Fruit fly (Drosophila melanogaster) whole organism, embryonic: ENCODE measurements around the gene org-1.

Source experiments
- Abd-B ChIP-seq: fragments of 200-800 bp; sonication (Bioruptor generic); optimal IDR thresholded peaks from 2 replicates; lab custom pipeline; 2018; ENCODE audit warnings: missing biosample characterization, mild to moderate bottlenecking, missing genetic modification characterization, moderate library complexity
- Atf3 ChIP-seq: fragments of 200-800 bp; sonication (Bioruptor generic); optimal IDR thresholded peaks from 3 replicates; lab custom pipeline; 2016; ENCODE audit warnings: missing biosample characterization, missing genetic modification characterization
- CG10209 ChIP-seq: fragments of 200-800 bp; sonication (Bioruptor generic); optimal IDR thresholded peaks from 3 replicates; lab custom pipeline; 2017; ENCODE audit warnings: missing biosample characterization, mild to moderate bottlenecking, missing genetic modification characterization, missing genetic modification reagents
- CG10366 ChIP-seq: fragments of 200-800 bp; sonication (Bioruptor generic); IDR thresholded peaks from 2 replicates; pipeline ENCODE4 v1.3.6; 2022; ENCODE audit warnings: missing biosample characterization, missing genetic modification characterization
- CG10979 ChIP-seq: fragments of 200-800 bp; sonication (Bioruptor generic); optimal IDR thresholded peaks from 2 replicates; lab custom pipeline; 2018; ENCODE audit warnings: missing biosample characterization, mild to moderate bottlenecking, missing genetic modification characterization, moderate library complexity
- CG11456 ChIP-seq: fragments of 200-800 bp; sonication (Bioruptor generic); IDR thresholded peaks from 3 replicates; pipeline ENCODE4 v1.3.6; 2022; ENCODE audit warnings: missing biosample characterization, missing genetic modification characterization
- CG11696 ChIP-seq: fragments of 200-800 bp; sonication (Bioruptor generic); IDR thresholded peaks from 2 replicates; pipeline ENCODE4 v1.3.6; 2022; ENCODE audit warnings: missing biosample characterization, missing genetic modification characterization
- CG12071 ChIP-seq: fragments of 200-800 bp; sonication (Bioruptor generic); optimal IDR thresholded peaks from 3 replicates; lab custom pipeline; 2018; ENCODE audit warnings: missing biosample characterization, mild to moderate bottlenecking, missing genetic modification characterization
- CG12299 ChIP-seq: fragments of 200-800 bp; sonication (Bioruptor generic); optimal IDR thresholded peaks from 2 replicates; lab custom pipeline; 2018; ENCODE audit warnings: missing biosample characterization, mild to moderate bottlenecking, missing genetic modification characterization
- CG12769 ChIP-seq: fragments of 200-800 bp; sonication (Bioruptor generic); optimal IDR thresholded peaks from 2 replicates; lab custom pipeline; 2019; ENCODE audit warnings: missing biosample characterization, mild to moderate bottlenecking, missing genetic modification characterization, moderate library complexity
- CG17568 ChIP-seq: fragments of 200-800 bp; sonication (Bioruptor generic); optimal IDR thresholded peaks from 2 replicates; lab custom pipeline; 2018; ENCODE audit warnings: missing biosample characterization, mild to moderate bottlenecking, missing genetic modification characterization, moderate library complexity
- CG2678 ChIP-seq: fragments of 200-800 bp; sonication (Bioruptor generic); optimal IDR thresholded peaks from 3 replicates; lab custom pipeline; 2019; ENCODE audit warnings: missing biosample characterization, mild to moderate bottlenecking, missing genetic modification characterization, moderate library complexity
- CG32532 ChIP-seq: fragments of 200-800 bp; sonication (Bioruptor generic); IDR thresholded peaks from 2 replicates; pipeline ENCODE4 v1.3.6; 2022; ENCODE audit warnings: missing biosample characterization, missing genetic modification characterization
- CG3847 ChIP-seq: fragments of 200-800 bp; sonication (Bioruptor generic); IDR thresholded peaks from 2 replicates; pipeline ENCODE4 v1.3.6; 2022; ENCODE audit warnings: missing biosample characterization, missing genetic modification characterization
- CG7357 ChIP-seq: fragments of 200-800 bp; sonication (Bioruptor generic); IDR thresholded peaks from 3 replicates; pipeline ENCODE4 v1.3.6; 2022; ENCODE audit warnings: missing biosample characterization, missing genetic modification characterization
- CG7786 ChIP-seq: fragments of 200-800 bp; sonication (Bioruptor generic); optimal IDR thresholded peaks from 2 replicates; lab custom pipeline; 2016; ENCODE audit warnings: missing biosample characterization, missing genetic modification characterization
- CG7839 ChIP-seq: fragments of 200-800 bp; sonication (Bioruptor generic); optimal IDR thresholded peaks from 3 replicates; lab custom pipeline; 2018; ENCODE audit warnings: missing biosample characterization, mild to moderate bottlenecking, missing genetic modification characterization, moderate library complexity
- CG8089 ChIP-seq: fragments of 200-800 bp; sonication (Bioruptor generic); optimal IDR thresholded peaks from 3 replicates; lab custom pipeline; 2016; ENCODE audit warnings: missing biosample characterization, missing genetic modification characterization
- Dip2 ChIP-seq: fragments of 200-800 bp; sonication (Bioruptor generic); IDR thresholded peaks from 2 replicates; pipeline ENCODE4 v1.3.6; 2022; ENCODE audit warnings: missing biosample characterization, missing genetic modification characterization
- Fer3 ChIP-seq: fragments of 200-800 bp; sonication (Bioruptor generic); optimal IDR thresholded peaks from 2 replicates; lab custom pipeline; 2018; ENCODE audit warnings: missing biosample characterization, mild to moderate bottlenecking, missing genetic modification characterization, moderate library complexity
- HLH3B ChIP-seq: fragments of 200-800 bp; sonication (Bioruptor generic); IDR thresholded peaks from 2 replicates; pipeline ENCODE4 v1.3.6; 2022; ENCODE audit warnings: missing biosample characterization, missing genetic modification characterization
- Med ChIP-seq: fragments of 200-800 bp; sonication (Bioruptor generic); peaks from one replicate; lab custom pipeline; 2016; ENCODE audit warnings: missing biosample characterization, missing genetic modification characterization, mild to moderate bottlenecking, inconsistent platforms, moderate library complexity
- NFAT ChIP-seq: fragments of 200-800 bp; sonication (Bioruptor generic); IDR thresholded peaks from 2 replicates; pipeline ENCODE4 v1.3.6; 2022; ENCODE audit warnings: missing biosample characterization, missing genetic modification characterization
- Oli ChIP-seq: fragments of 200-800 bp; sonication (Bioruptor generic); optimal IDR thresholded peaks from 2 replicates; lab custom pipeline; 2018; ENCODE audit warnings: missing biosample characterization, mild to moderate bottlenecking, missing genetic modification characterization, moderate library complexity
- PHDP ChIP-seq: fragments of 200-800 bp; sonication (Bioruptor generic); optimal IDR thresholded peaks from 3 replicates; lab custom pipeline; 2018; ENCODE audit warnings: missing biosample characterization, mild to moderate bottlenecking, missing genetic modification characterization, moderate library complexity
- Pdp1 ChIP-seq, 2 experiments: fragments of 200-800 bp; sonication (Bioruptor generic); optimal IDR thresholded peaks; 3 replicates each; lab custom pipeline; 2016; ENCODE audit warnings: missing biosample characterization in 2 of 2, missing genetic modification characterization in 2 of 2, mild to moderate bottlenecking in 1 of 2, moderate library complexity in 1 of 2
- Ptx1 ChIP-seq: fragments of 200-800 bp; sonication (Bioruptor generic); IDR thresholded peaks from 2 replicates; pipeline ENCODE4 v1.3.6; 2022; ENCODE audit warnings: missing biosample characterization, missing genetic modification characterization
- Sox100B ChIP-seq: fragments of 200-800 bp; sonication (Bioruptor generic); optimal IDR thresholded peaks from 3 replicates; lab custom pipeline; 2018; ENCODE audit warnings: missing biosample characterization, mild to moderate bottlenecking, missing genetic modification characterization
- Vsx1 ChIP-seq: fragments of 200-800 bp; sonication (Bioruptor generic); optimal IDR thresholded peaks from 2 replicates; lab custom pipeline; 2017; ENCODE audit warnings: missing biosample characterization, mild to moderate bottlenecking, missing genetic modification characterization, missing genetic modification reagents
- ara ChIP-seq: fragments of 200-800 bp; sonication (Bioruptor generic); IDR thresholded peaks from 2 replicates; pipeline ENCODE4 v1.3.6; 2022; ENCODE audit warnings: missing biosample characterization, missing genetic modification characterization
- bowl ChIP-seq: fragments of 200-800 bp; sonication (Bioruptor generic); IDR thresholded peaks from 2 replicates; pipeline ENCODE4 v1.3.6; 2022; ENCODE audit warnings: missing biosample characterization, missing genetic modification characterization
- caup ChIP-seq: fragments of 200-800 bp; sonication (Bioruptor generic); optimal IDR thresholded peaks from 3 replicates; lab custom pipeline; 2017; ENCODE audit warnings: missing biosample characterization, mild to moderate bottlenecking, missing genetic modification characterization, moderate library complexity; ENCODE audit not compliant: severe bottlenecking
- chif ChIP-seq, 2 experiments: fragments of 200-800 bp; sonication (Bioruptor generic); optimal IDR thresholded peaks; 3 replicates each; lab custom pipeline; 2016; ENCODE audit warnings: missing biosample characterization in 2 of 2, missing genetic modification characterization in 2 of 2
- chinmo ChIP-seq: fragments of 200-800 bp; sonication (Bioruptor generic); IDR thresholded peaks from 4 replicates; pipeline ENCODE4 v1.3.6; 2022; ENCODE audit warnings: missing biosample characterization, missing genetic modification characterization; ENCODE audit not compliant: partially characterized antibody
- dysf ChIP-seq: fragments of 200-800 bp; sonication (Bioruptor generic); IDR thresholded peaks from 3 replicates; pipeline ENCODE4 v1.3.6; 2022; ENCODE audit warnings: missing biosample characterization, missing genetic modification characterization
- fd3F ChIP-seq: fragments of 200-800 bp; sonication (Bioruptor generic); optimal IDR thresholded peaks from 2 replicates; lab custom pipeline; 2018; ENCODE audit warnings: missing biosample characterization, mild to moderate bottlenecking, missing genetic modification characterization, moderate library complexity
- fd96Cb ChIP-seq: fragments of 200-800 bp; sonication (Bioruptor generic); optimal IDR thresholded peaks from 2 replicates; lab custom pipeline; 2018; ENCODE audit warnings: missing biosample characterization, mild to moderate bottlenecking, missing genetic modification characterization, moderate library complexity
- gem ChIP-seq: fragments of 200-800 bp; sonication (Bioruptor generic); optimal IDR thresholded peaks from 2 replicates; lab custom pipeline; 2019; ENCODE audit warnings: missing biosample characterization, mild to moderate bottlenecking, missing genetic modification characterization, moderate library complexity
- hkb ChIP-seq, 2 experiments: fragments of 200-800 bp in 1 of 2; fragments of >200 bp in 1 of 2; sonication (Bioruptor generic) in 1 of 2; IDR thresholded peaks in 1 of 2; optimal IDR thresholded peaks in 1 of 2; 2 replicates each; pipeline versions ENCODE4 v1.3.6 to Lab custom; 2017 to 2022; ENCODE audit warnings: missing biosample characterization in 1 of 2, missing genetic modification characterization in 1 of 2
- lab ChIP-seq: fragments of 200-800 bp; sonication (Bioruptor generic); optimal IDR thresholded peaks from 3 replicates; lab custom pipeline; 2017; ENCODE audit warnings: missing biosample characterization, missing genetic modification characterization, mild to moderate bottlenecking, moderate library complexity, missing genetic modification reagents
- lilli ChIP-seq: fragments of 200-800 bp; sonication (Bioruptor generic); optimal IDR thresholded peaks from 3 replicates; lab custom pipeline; 2016; ENCODE audit warnings: missing biosample characterization, missing genetic modification characterization
- seq ChIP-seq: fragments of 200-800 bp; sonication (Bioruptor generic); IDR thresholded peaks from 2 replicates; pipeline ENCODE4 v1.3.6; 2022; ENCODE audit warnings: missing biosample characterization, missing genetic modification characterization
- sima ChIP-seq: fragments of 200-800 bp; sonication (Bioruptor generic); optimal IDR thresholded peaks from 2 replicates; lab custom pipeline; 2016; ENCODE audit warnings: missing biosample characterization, missing genetic modification characterization
- slbo ChIP-seq: fragments of 200-800 bp; sonication (Bioruptor generic); IDR thresholded peaks from 2 replicates; pipeline ENCODE4 v1.3.6; 2022; ENCODE audit warnings: missing biosample characterization, missing genetic modification characterization
- sr ChIP-seq: fragments of 200-800 bp; sonication (Bioruptor generic); IDR thresholded peaks from 3 replicates; pipeline ENCODE4 v1.3.6; 2022; ENCODE audit warnings: missing biosample characterization, missing genetic modification characterization
- tgo ChIP-seq: fragments of 200-800 bp; sonication (Bioruptor generic); IDR thresholded peaks from 3 replicates; pipeline ENCODE4 v1.3.6; 2022; ENCODE audit warnings: missing biosample characterization, missing genetic modification characterization
- tio ChIP-seq: fragments of 200-800 bp; sonication (Bioruptor generic); optimal IDR thresholded peaks from 2 replicates; lab custom pipeline; 2017; ENCODE audit warnings: missing biosample characterization, missing genetic modification characterization, inconsistent platforms
- vvl ChIP-seq: fragments of 200-800 bp; sonication (Bioruptor generic); IDR thresholded peaks from 2 replicates; pipeline ENCODE4 v1.3.6; 2022; ENCODE audit warnings: missing biosample characterization, missing genetic modification characterization
- zfh2 ChIP-seq: fragments of 200-800 bp; sonication (Bioruptor generic); optimal IDR thresholded peaks from 2 replicates; lab custom pipeline; 2016; ENCODE audit warnings: missing biosample characterization, missing genetic modification characterization

Gene org-1

DNA sequence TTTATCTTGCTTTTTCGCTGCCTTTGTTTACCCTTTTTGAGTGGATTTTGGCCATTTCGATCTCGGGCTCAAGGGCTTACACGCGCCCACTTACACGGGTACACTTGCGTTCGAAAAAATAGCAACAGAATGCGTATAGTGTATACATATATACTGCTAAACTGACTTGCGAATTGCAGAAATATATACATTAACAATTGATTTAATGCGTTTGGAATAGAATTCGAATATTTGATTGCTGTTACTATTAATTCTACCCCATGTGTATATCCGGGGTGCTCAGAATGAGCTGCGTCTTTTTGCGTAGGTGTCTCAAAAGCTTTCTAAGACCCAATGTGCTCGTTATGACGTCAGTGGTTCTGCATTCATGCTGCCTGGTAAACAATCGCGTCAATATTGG lies 38.6 kb upstream of the org-1 start (continued):
- TF ChIP-seq fd3F (GFP tag; lab: Kevin White, UChicago): peak; percentile 31
- peak; percentile 69 for TF ChIP-seq lab (GFP tag; lab: Kevin White, UChicago)
- peak; percentile 48 for TF ChIP-seq CG10366
- peak; percentile 75 for TF ChIP-seq CG11696 (GFP tag; lab: Robert Waterston, UW)
- TF ChIP-seq tgo (GFP tag; lab: Robert Waterston, UW): peak; percentile 48; the same call in 2 of the 3 replicates
- peak; percentile 11 for TF ChIP-seq CG7786 (GFP tag; lab: Kevin White, UChicago)
- peak; percentile 41 for TF ChIP-seq Oli
- no peak for TF ChIP-seq hkb (optimal IDR thresholded peaks at IDR 0.05; lab: Kevin White, UChicago)
- peak; percentile 71 for TF ChIP-seq hkb (GFP tag; IDR thresholded peaks at IDR 0.05; lab: Robert Waterston, UW)
- TF ChIP-seq ara (GFP tag; lab: Robert Waterston, UW): peak; percentile 40; the same call in 1 of the 2 replicates
- peak; percentile 38 for TF ChIP-seq Abd-B
- no peak for TF ChIP-seq sima (GFP tag; lab: Kevin White, UChicago)
- no peak for TF ChIP-seq Dip2 (GFP tag; lab: Robert Waterston, UW)
- peak; percentile 51 for TF ChIP-seq CG12071 (GFP tag; lab: Kevin White, UChicago)
- peak; percentile 18 for TF ChIP-seq Vsx1 (GFP tag; lab: Kevin White, UChicago)
- TF ChIP-seq zfh2 (GFP tag; lab: Kevin White, UChicago): peak; percentile 32
- no peak for TF ChIP-seq Sox100B (GFP tag; lab: Kevin White, UChicago)
- TF ChIP-seq CG8089 (GFP tag; lab: Kevin White, UChicago): no peak
- TF ChIP-seq Fer3 (tag; lab: Kevin White, UChicago): peak; percentile 43
- peak; percentile 69 for TF ChIP-seq slbo (GFP tag; lab: Robert Waterston, UW)
- peak; percentile 54 for TF ChIP-seq lilli (GFP tag; lab: Kevin White, UChicago)
- TF ChIP-seq gem (tag; lab: Kevin White, UChicago): peak; percentile 53
- peak; percentile 43 for TF ChIP-seq CG12299
- peak; percentile 53 for TF ChIP-seq PHDP
- TF ChIP-seq Atf3 (GFP tag; lab: Kevin White, UChicago): no peak
- peak in 1 of 2 experiments; percentile 39 for TF ChIP-seq chif (GFP tag; optimal IDR thresholded peaks at IDR 0.05; lab: Kevin White, UChicago)
- TF ChIP-seq sr (GFP tag; lab: Robert Waterston, UW): 0 out of 3 replicates have a peak, but pooled peaks have one; percentile 26
- TF ChIP-seq HLH3B (GFP tag; lab: Robert Waterston, UW): peak; percentile 16; the same call in 1 of the 2 replicates
- TF ChIP-seq CG10209 (GFP tag; lab: Kevin White, UChicago): peak; percentile 22
- TF ChIP-seq CG10979 (tag; lab: Kevin White, UChicago): no peak
- peak; percentile 68 for TF ChIP-seq CG7839 (tag; lab: Kevin White, UChicago)
- peak; percentile 10 for TF ChIP-seq tio
- TF ChIP-seq CG17568: peak; percentile 29
- TF ChIP-seq CG12769 (tag; lab: Kevin White, UChicago): peak; percentile 77
- TF ChIP-seq Med (GFP tag; lab: Kevin White, UChicago): peak; percentile 96
- peak; percentile 39; the same call in 1 of the 2 replicates for TF ChIP-seq vvl
- peak; percentile 34; the same call in 1 of the 2 replicates for TF ChIP-seq CG3847 (GFP tag; lab: Robert Waterston, UW)
- TF ChIP-seq caup (GFP tag; lab: Kevin White, UChicago): peak; percentile 43
- peak; percentile 81 for TF ChIP-seq dysf (GFP tag; lab: Robert Waterston, UW)
- 0 out of 3 replicates have a peak, but pooled peaks have one; percentile 38 for TF ChIP-seq CG7357 (GFP tag; lab: Robert Waterston, UW)
- no peak for TF ChIP-seq bowl (GFP tag; lab: Robert Waterston, UW)
- TF ChIP-seq CG11456: peak; percentile 58; the same call in 1 of the 3 replicates
- TF ChIP-seq Ptx1 (GFP tag; lab: Robert Waterston, UW): peak; percentile 52
- peak; percentile 57 for TF ChIP-seq CG2678
- TF ChIP-seq fd96Cb: peak; percentile 24
- TF ChIP-seq seq: peak; percentile 42; the same call in 1 of the 2 replicates
- TF ChIP-seq chinmo (GFP tag; lab: Robert Waterston, UW): no peak
- TF ChIP-seq NFAT (GFP tag; lab: Robert Waterston, UW): peak; percentile 72
- peak in 1 of 2 experiments; percentile 32 for TF ChIP-seq Pdp1 (GFP tag; optimal IDR thresholded peaks at IDR 0.05; lab: Kevin White, UChicago)
- TF ChIP-seq CG32532: peak; percentile 72
